Worm (Caenorhabditis elegans): ENCODE data around the gene srbc-66.

DNA sequence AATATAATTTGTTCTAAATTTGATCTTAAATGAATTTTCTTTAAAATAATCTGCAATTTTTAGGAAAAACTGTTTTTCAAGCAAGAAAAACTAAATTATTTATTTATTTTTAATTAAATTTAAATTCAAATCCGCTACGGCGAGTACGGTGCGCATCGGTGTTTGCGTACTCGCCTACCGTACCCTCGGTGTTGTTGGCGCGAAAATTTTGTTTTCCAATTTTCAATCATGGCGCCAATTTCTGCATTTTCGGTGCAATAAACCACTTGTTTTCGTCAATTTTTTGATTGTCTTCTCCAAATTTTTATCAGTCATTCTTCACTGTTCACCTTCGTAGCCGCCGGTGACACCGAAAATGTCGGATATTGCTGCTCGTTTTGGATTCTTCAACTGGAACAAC lies 48.3 kb downstream of the srbc-66 start, which contains the start of gene pygl-1:
- TF ChIP-seq ceh-44 (GFP tag; IDR thresholded peaks at IDR 0.05) (no peak), ztf-11 (tag; optimal IDR thresholded peaks at IDR 0.05) (no peak), mep-1 (tag; optimal IDR thresholded peaks at IDR 0.05) (no peak), daf-12 (tag; optimal IDR thresholded peaks at IDR 0.05) (no peak), lin-13 (GFP tag; optimal IDR thresholded peaks at IDR 0.05) (no peak), daf-8 (GFP tag; IDR thresholded peaks at IDR 0.05) (no peak), tag-97 (GFP tag; IDR thresholded peaks at IDR 0.05) (no peak), mdl-1 (tag; optimal IDR thresholded peaks at IDR 0.05) (no peak), nhr-76 (tag; optimal IDR thresholded peaks at IDR 0.05) (no peak), skn-1 (tag; optimal IDR thresholded peaks at IDR 0.05) (no peak), hlh-30 (tag; optimal IDR thresholded peaks at IDR 0.05; ENCODE audit: insufficient read depth) (no peak), snpc-4 (tag; optimal IDR thresholded peaks at IDR 0.05) (no peak), mxl-3 (GFP tag; optimal IDR thresholded peaks at IDR 0.05) (no peak), nhr-41 (GFP tag; IDR thresholded peaks at IDR 0.05) (no peak)
